Fruit fly (Drosophila melanogaster): ENCODE measurements around the gene CG11037.

The CG11037 gene

DNA sequence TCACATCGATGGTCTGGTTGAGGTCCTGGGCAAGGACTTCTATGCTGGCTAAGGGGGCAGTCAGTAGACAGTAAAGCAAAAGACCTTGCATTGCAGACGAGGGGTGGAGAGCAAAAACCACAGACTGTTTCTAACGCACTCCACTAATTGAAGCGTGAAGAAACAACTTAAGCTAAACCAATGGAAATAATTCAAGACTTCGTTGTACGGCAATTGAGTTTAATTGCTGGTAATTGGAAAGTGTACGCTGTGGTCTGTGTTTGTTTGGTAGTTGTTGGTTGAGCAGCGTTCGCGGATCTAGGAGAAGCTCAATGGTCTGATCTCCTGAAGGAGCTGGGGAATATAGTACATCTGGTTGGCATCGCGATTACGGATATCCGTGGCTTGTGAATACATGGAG, 1.3 kb upstream of the CG11037 start, which contains the start of gene CG10587:
Gene CG10587, minus strand, starts transcription at position 101 of the 400 bp plus-strand sequence.
- TF ChIP-seq EcR (GFP tag; optimal IDR thresholded peaks at IDR 0.05) (no peak), CG34367 (tag; optimal IDR thresholded peaks at IDR 0.05) (no peak), CG8301 (tag; optimal IDR thresholded peaks at IDR 0.05) (no peak), Pif1B (GFP tag; optimal IDR thresholded peaks at IDR 0.05) (no peak), D1 (tag; optimal IDR thresholded peaks at IDR 0.05) (no peak), CG10348 (GFP tag; IDR thresholded peaks at IDR 0.05) (no peak), Pif1A (GFP tag; optimal IDR thresholded peaks at IDR 0.05) (no peak), CG8159 (tag; optimal IDR thresholded peaks at IDR 0.05) (no peak), CG9948 (tag; optimal IDR thresholded peaks at IDR 0.05) (no peak), Snoo (tag; optimal IDR thresholded peaks at IDR 0.05) (no peak), CG17806 (tag; optimal IDR thresholded peaks at IDR 0.05) (no peak), CG14655 (GFP tag; optimal IDR thresholded peaks at IDR 0.05) (no peak)

DNA sequence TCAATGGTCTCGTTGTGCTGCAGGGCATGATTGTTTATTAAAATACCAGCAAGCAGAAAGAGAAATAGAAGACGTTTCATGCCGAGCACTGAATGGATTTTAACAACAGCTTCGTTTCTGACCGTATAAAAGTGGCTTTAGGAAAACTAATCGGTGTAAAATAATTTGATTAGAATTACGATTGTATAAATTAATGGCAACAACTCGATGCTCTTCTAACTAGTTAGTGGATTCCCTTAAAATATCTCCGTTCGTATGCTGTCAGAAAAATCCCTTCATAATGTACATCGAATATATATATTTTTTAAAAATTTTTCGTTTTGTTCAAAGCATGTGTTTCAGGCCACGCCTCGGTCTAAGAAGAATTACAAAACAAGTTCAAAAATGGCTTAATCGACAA, 4.5 kb downstream of the CG11037 start, which contains the start of the genes Sems and CG10588:
Gene Sems, minus strand, starts transcription at position 101 of the 400 bp plus-strand sequence.
Gene CG10588, plus strand, starts transcription at position 285 of the 400 bp plus-strand sequence.
- TF ChIP-seq CG34367 (tag; optimal IDR thresholded peaks at IDR 0.05) (no peak), rn (GFP tag; IDR thresholded peaks at IDR 0.05) (no peak), CG15710 (tag; optimal IDR thresholded peaks at IDR 0.05) (no peak), Snoo (tag; optimal IDR thresholded peaks at IDR 0.05) (no peak), fd96Ca (GFP tag; IDR thresholded peaks at IDR 0.05) (no peak), CG13204 (GFP tag; optimal IDR thresholded peaks at IDR 0.05) (no peak), CG14655 (GFP tag; optimal IDR thresholded peaks at IDR 0.05) (no peak), CG12605 (GFP tag; IDR thresholded peaks at IDR 0.05) (no peak), Pif1A (GFP tag; optimal IDR thresholded peaks at IDR 0.05) (no peak), D1 (tag; optimal IDR thresholded peaks at IDR 0.05) (no peak), CG17806 (tag; optimal IDR thresholded peaks at IDR 0.05) (no peak), EcR (GFP tag; optimal IDR thresholded peaks at IDR 0.05) (no peak), CG4496 (GFP tag; IDR thresholded peaks at IDR 0.05) (no peak), CG8159 (tag; optimal IDR thresholded peaks at IDR 0.05) (no peak), Ets98B (GFP tag; IDR thresholded peaks at IDR 0.05) (no peak), CG9948 (tag; optimal IDR thresholded peaks at IDR 0.05) (no peak), gl (tag; optimal IDR thresholded peaks at IDR 0.05) (no peak)

DNA sequence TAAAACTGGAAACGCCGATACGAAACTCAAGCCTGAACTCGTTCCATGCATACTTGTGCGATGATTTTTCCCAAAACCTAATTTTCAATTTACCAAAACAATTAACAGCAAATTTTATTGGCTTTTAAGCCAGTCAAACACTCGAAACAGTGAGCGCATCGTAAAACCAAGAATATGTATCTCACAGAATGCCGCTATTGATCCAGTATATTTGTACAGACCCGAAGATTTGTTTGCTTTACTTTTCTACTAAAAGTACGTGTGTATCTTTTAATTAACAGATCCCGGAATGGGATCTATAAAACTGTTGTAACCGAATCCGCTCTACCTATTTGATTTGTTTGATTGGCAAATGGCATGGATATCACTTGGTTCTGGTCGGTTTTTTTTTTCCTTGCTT, 7.1 kb downstream of the CG11037 start:
- no peak for TF ChIP-seq rn (GFP tag; IDR thresholded peaks at IDR 0.05)
- no peak for TF ChIP-seq CG32121 (GFP tag; IDR thresholded peaks at IDR 0.05)
- TF ChIP-seq fd96Ca (GFP tag; IDR thresholded peaks at IDR 0.05): no peak
- no peak for TF ChIP-seq Ets98B (GFP tag; IDR thresholded peaks at IDR 0.05)
- TF ChIP-seq CG15710 (tag; optimal IDR thresholded peaks at IDR 0.05): no peak
- TF ChIP-seq CG13204 (GFP tag; optimal IDR thresholded peaks at IDR 0.05): no peak
- TF ChIP-seq CG12605 (GFP tag; IDR thresholded peaks at IDR 0.05): no peak
- no peak for TF ChIP-seq Pif1A (GFP tag; optimal IDR thresholded peaks at IDR 0.05)
- TF ChIP-seq gl (tag; optimal IDR thresholded peaks at IDR 0.05): no peak
- TF ChIP-seq CG8301 (tag; optimal IDR thresholded peaks at IDR 0.05): no peak
- TF ChIP-seq Pif1B (GFP tag; optimal IDR thresholded peaks at IDR 0.05): no peak
- TF ChIP-seq CG10348 (GFP tag; IDR thresholded peaks at IDR 0.05): no peak
- TF ChIP-seq D1 (tag; optimal IDR thresholded peaks at IDR 0.05): no peak
- no peak for TF ChIP-seq Snoo (tag; optimal IDR thresholded peaks at IDR 0.05)
- no peak for TF ChIP-seq CG17806 (tag; optimal IDR thresholded peaks at IDR 0.05)
- TF ChIP-seq CG9948 (tag; optimal IDR thresholded peaks at IDR 0.05): no peak
- no peak for TF ChIP-seq CG14655 (GFP tag; optimal IDR thresholded peaks at IDR 0.05)
- TF ChIP-seq CG4496 (GFP tag; IDR thresholded peaks at IDR 0.05): no peak
- no peak for TF ChIP-seq CG8159 (tag; optimal IDR thresholded peaks at IDR 0.05)
- no peak for TF ChIP-seq CG34367 (tag; optimal IDR thresholded peaks at IDR 0.05)

DNA sequence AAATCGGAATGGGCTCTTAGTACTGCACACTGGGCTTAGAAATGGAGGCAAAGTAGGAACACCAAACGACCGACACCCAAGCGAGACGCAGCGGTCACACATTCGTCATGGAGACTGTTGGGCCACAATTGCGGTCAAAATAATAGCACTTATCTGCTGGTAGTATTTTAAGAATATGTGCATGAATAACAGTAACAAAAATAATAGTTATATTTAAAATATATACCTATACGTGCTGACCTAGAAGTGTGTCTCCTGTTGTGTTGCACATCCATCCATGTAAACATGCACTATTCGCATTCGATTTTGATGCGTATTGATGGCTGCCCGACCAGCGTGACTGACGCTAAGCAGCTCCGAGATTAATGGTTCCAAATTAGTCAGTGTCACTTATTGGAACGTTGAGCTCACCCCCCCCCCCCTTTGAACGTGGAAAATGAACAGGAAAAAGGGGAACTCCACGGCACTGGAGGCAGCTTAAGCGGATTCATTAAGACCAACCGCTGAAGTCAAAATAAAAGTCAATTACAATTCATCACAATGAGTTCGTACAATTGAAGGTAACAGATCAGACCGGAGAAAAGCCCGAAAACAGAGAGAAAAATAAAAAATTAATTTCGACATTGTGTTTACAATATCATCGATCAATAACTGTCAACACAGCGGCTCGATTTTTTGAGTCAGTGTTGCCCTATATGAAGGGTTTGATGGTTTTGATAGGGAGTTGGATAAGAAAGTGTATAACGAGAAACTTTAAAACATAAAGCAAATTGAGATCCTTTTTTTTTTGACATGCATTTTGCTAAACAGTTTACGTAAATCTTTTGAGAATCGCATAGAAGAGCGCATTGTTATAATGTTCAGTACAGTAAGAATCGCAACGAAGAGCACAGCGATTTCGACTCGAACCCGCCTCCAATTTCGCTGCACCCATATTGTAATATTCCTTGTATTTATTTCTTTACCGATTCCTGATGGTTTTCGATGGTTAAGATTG, 8.3 kb downstream of the CG11037 start:
- no peak for TF ChIP-seq EcR (GFP tag; optimal IDR thresholded peaks at IDR 0.05)
- TF ChIP-seq Ets98B (GFP tag; IDR thresholded peaks at IDR 0.05): peak; percentile 48; the same call in 1 of the 2 replicates
- no peak for TF ChIP-seq gl (tag; optimal IDR thresholded peaks at IDR 0.05)
- TF ChIP-seq CG32121 (GFP tag; IDR thresholded peaks at IDR 0.05): peak; percentile 45; the same call in 1 of the 2 replicates
- TF ChIP-seq CG9948 (tag; optimal IDR thresholded peaks at IDR 0.05): peak; percentile 35
- TF ChIP-seq CG14655 (GFP tag; optimal IDR thresholded peaks at IDR 0.05): peak; percentile 8
- peak; percentile 28 for TF ChIP-seq CG17806 (tag; optimal IDR thresholded peaks at IDR 0.05)
- no peak for TF ChIP-seq CG10348 (GFP tag; IDR thresholded peaks at IDR 0.05)
- TF ChIP-seq rn (GFP tag; IDR thresholded peaks at IDR 0.05): peak; percentile 44; the same call in 1 of the 2 replicates
- peak; percentile 74; the same call in 2 of the 3 replicates for TF ChIP-seq CG4496 (GFP tag; IDR thresholded peaks at IDR 0.05)
- peak; percentile 73; the same call in 1 of the 2 replicates for TF ChIP-seq CG12605 (GFP tag; IDR thresholded peaks at IDR 0.05)
- TF ChIP-seq D1 (tag; optimal IDR thresholded peaks at IDR 0.05): no peak
- TF ChIP-seq CG8159 (tag; optimal IDR thresholded peaks at IDR 0.05): peak; percentile 33
- TF ChIP-seq Snoo (tag; optimal IDR thresholded peaks at IDR 0.05): peak; percentile 42
- TF ChIP-seq CG15710 (tag; optimal IDR thresholded peaks at IDR 0.05): peak; percentile 24
- TF ChIP-seq CG34367 (tag; optimal IDR thresholded peaks at IDR 0.05): no peak
- peak; percentile 13 for TF ChIP-seq CG8301 (tag; optimal IDR thresholded peaks at IDR 0.05)
- no peak for TF ChIP-seq CG13204 (GFP tag; optimal IDR thresholded peaks at IDR 0.05)
- TF ChIP-seq Pif1A (GFP tag; optimal IDR thresholded peaks at IDR 0.05): no peak
- peak; percentile 75 for TF ChIP-seq fd96Ca (GFP tag; IDR thresholded peaks at IDR 0.05)
- TF ChIP-seq Pif1B (GFP tag; optimal IDR thresholded peaks at IDR 0.05): no peak

DNA sequence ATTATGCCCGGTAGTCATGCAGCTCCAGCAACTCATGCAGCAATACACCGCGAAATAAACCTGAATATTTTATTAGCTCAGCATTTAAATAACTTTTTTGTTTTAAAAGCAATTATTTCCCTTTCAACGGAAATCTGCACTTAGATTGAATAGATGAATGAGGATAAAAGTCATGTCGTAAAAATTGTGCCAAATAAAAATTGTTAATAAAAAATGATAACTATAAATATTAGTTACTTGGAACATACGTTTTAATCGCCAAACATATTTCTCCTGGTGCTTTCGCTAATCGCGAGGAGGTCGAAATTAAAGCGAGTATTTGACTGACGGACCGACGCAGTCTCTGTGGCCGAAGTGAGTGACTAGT, 9.1 kb downstream of the CG11037 start:
- TF ChIP-seq CG13204 (GFP tag; optimal IDR thresholded peaks at IDR 0.05) (no peak), rn (GFP tag; IDR thresholded peaks at IDR 0.05) (no peak), gl (tag; optimal IDR thresholded peaks at IDR 0.05) (peak; percentile 40), CG12605 (GFP tag; IDR thresholded peaks at IDR 0.05) (no peak), CG32121 (GFP tag; IDR thresholded peaks at IDR 0.05) (peak; percentile 16; the same call in 1 of the 2 replicates), Pif1A (GFP tag; optimal IDR thresholded peaks at IDR 0.05) (peak; percentile 58), CG9948 (tag; optimal IDR thresholded peaks at IDR 0.05) (peak; percentile 71), CG14655 (GFP tag; optimal IDR thresholded peaks at IDR 0.05) (peak; percentile 72), EcR (GFP tag; optimal IDR thresholded peaks at IDR 0.05) (no peak), Snoo (tag; optimal IDR thresholded peaks at IDR 0.05) (peak; percentile 21), CG34367 (tag; optimal IDR thresholded peaks at IDR 0.05) (peak; percentile 77), CG15710 (tag; optimal IDR thresholded peaks at IDR 0.05) (peak; percentile 77), Pif1B (GFP tag; optimal IDR thresholded peaks at IDR 0.05) (peak; percentile 27), CG10348 (GFP tag; IDR thresholded peaks at IDR 0.05) (no peak), CG8301 (tag; optimal IDR thresholded peaks at IDR 0.05) (peak; percentile 62), fd96Ca (GFP tag; IDR thresholded peaks at IDR 0.05) (no peak), CG17806 (tag; optimal IDR thresholded peaks at IDR 0.05) (peak; percentile 73), D1 (tag; optimal IDR thresholded peaks at IDR 0.05) (peak; percentile 13), CG8159 (tag; optimal IDR thresholded peaks at IDR 0.05) (peak; percentile 83)
